Worm (Caenorhabditis elegans) whole organism, L4/young adult: ENCODE results near the gene fbxa-74.

Experiments
- W03F9.2 ChIP-seq: fragments of 150-350 bp; optimal IDR thresholded peaks from 2 replicates; lab custom pipeline; 2014; ENCODE audit warnings: missing biosample characterization, missing genetic modification characterization
- dao-5 ChIP-seq: sonication (generic microtip); optimal IDR thresholded peaks from 2 replicates; lab custom pipeline; 2016; ENCODE audit warnings: missing genotype, missing genetic modification characterization, moderate library complexity, missing compliant biosample characterization
- him-1 ChIP-seq: sonication (generic microtip); optimal IDR thresholded peaks from 2 replicates; lab custom pipeline; 2016; ENCODE audit warnings: missing genotype, missing genetic modification reagents, missing genetic modification characterization, missing compliant biosample characterization

The fbxa-74 gene

DNA sequence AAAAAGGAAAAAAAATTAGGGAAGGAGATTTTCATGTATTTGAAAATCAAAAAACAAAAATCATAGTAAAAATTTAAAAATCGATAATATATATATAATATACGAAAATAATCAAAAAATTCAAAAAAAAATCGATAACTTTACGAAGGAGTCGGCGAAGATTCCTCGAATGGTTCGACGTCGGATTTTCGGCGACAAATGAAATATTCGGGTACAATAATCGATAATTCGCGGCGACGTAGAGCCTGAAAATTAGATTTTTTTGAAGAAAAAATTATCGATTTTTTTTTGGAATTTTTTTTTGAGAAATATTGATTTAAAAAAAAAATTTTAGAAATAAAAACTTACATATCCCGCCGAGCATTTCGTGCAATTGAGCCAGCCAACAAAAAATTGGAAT is 33.4 kb downstream of the fbxa-74 start:
- no peak for TF ChIP-seq him-1 (tag; lab: Kevin White, UChicago)

DNA sequence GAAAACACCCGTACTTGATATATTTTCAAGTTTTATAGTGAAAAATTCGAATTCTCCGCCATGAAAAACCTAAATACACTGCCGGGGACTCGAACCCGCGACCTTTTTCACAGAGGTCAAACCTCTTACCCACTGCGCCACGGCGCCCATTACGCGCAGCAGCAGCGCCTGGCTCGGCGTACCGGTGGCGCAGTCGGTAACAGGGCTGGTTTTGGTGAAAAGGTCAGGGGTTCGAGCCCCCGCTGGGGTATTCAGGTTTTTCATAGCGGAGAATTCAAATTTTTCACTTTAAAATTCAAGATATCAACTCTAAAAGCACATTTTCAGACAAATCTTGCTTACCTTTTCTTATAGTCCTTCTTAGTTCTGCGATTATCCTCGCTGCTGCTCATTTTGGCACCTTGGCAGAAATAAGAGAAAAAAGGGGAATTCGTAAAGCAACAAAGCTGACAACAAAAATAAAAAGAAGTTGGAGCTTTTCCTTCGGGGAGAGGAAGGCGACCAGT is 34.0 kb downstream of the fbxa-74 start, which contains the start of gene Y22D7AL.16:
TSS of gene Y22D7AL.16 (minus strand) at position 456 of the 506 bp plus-strand sequence.
- TF ChIP-seq dao-5 (tag; lab: Kevin White, UChicago) (no peak), him-1 (tag; lab: Kevin White, UChicago) (no peak), W03F9.2 (tag; lab: Kevin White, UChicago) (no peak)

DNA sequence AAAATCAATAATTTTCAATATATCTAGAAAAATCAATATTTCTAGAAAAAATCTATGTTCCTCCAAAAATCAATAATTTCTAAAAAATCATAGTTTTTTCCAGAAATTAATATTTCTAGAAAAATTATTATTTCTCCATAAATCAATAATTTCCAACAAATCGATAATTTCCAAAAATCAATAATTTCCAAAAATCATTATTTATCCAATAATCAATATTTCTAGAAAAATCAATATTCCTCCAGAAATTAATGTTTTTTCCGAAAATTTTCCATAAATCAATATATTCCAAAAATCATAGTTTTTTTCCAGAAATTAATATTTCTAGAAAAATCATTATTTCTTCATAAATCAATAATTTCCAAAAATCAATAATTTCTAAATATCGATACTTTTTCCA is 35.7 kb downstream of the fbxa-74 start:
- TF ChIP-seq dao-5 (tag; lab: Kevin White, UChicago) (no peak), W03F9.2 (tag; lab: Kevin White, UChicago) (no peak), him-1 (tag; lab: Kevin White, UChicago) (no peak)

DNA sequence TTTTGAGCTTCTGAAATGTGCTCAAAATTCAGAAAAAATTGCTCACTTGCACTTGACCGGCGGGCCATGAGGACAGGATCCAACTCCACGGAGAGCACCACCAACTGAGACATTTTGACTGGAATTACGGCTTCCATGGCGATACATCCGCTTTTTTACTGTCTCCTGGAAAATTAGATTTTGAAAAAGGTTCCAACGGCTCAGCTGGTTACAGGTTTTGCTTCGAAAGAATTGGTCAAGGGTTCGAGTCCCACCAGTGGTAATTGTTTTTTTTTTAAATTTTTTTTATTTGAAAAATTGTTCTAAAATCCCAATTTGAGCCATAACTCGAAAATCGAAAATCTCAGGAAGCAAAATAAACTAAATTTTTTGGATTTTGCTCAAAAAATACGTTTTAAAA is 36.4 kb downstream of the fbxa-74 start:
- TF ChIP-seq him-1 (tag; lab: Kevin White, UChicago): no peak
- no peak for TF ChIP-seq W03F9.2 (tag; lab: Kevin White, UChicago)
- no peak for TF ChIP-seq dao-5 (tag; lab: Kevin White, UChicago)

DNA sequence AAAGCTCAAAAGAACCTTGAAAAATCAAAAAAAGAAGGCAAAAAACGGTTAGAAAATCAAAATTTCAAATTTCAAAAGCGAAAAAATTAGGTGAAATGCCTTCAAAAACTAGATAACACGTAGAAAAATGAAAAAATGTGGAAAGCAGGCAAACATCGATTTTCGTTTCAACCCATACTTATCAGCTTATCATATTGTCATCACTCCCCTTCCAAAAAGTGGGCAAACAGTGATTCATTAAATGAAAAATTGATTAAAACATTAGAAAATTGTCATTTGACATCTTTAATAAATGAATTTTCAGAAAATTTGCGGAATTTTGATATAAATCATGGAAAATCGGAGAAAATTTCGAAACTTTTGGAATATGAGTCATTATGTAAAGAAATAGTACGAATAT is 37.8 kb downstream of the fbxa-74 start:
- TF ChIP-seq him-1 (tag; lab: Kevin White, UChicago): no peak
- TF ChIP-seq W03F9.2 (tag; lab: Kevin White, UChicago): no peak
- TF ChIP-seq dao-5 (tag; lab: Kevin White, UChicago): no peak

DNA sequence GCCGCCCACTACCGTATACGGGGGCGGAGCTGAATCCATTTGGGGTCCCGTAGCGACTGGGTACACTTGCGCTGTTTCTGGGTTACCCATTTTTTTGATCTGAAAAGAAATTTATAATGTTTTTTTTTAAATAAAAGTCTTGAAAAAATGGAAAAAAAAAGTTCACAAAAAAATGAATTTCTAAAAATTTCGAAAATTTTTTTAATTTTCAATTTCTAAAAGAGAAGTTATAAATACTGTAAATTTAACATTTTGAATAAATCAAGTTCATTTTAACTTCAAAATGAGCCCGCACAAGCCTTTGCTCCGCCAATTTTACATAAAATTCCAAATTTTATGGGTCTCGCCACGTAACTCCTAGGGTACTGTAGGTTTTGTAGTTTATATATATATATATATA is 39.0 kb downstream of the fbxa-74 start, which contains the start of gene Y22D7AL.15:
TSS of gene Y22D7AL.15 (minus strand) at position 101 of the 400 bp plus-strand sequence.
- TF ChIP-seq W03F9.2 (tag; lab: Kevin White, UChicago) (no peak), dao-5 (tag; lab: Kevin White, UChicago) (no peak), him-1 (tag; lab: Kevin White, UChicago) (no peak)

DNA sequence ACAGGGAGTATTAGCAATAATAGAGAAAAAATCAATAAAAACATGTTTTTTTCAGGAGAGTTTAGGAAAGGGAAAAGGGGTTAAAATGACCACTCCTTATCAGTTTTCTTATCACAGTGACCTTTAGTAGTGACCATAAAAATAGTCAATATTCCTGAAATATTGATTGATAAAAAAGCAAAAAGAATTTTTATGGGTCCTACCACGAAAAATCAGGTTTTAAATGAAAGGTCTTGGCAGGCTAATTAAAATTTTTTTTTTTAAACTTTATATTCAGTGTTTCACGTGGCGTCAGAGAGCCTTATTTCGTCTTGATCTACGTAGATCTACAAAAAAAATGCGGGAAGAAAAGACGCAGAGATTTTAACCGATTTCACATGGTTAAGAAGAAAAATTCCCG is 41.4 kb downstream of the fbxa-74 start, which contains the start of gene cht-4:
TSS of gene cht-4 (minus strand) at position 101 of the 400 bp plus-strand sequence.
- TF ChIP-seq him-1 (tag; lab: Kevin White, UChicago) (no peak), dao-5 (tag; lab: Kevin White, UChicago) (no peak), W03F9.2 (tag; lab: Kevin White, UChicago) (no peak)

DNA sequence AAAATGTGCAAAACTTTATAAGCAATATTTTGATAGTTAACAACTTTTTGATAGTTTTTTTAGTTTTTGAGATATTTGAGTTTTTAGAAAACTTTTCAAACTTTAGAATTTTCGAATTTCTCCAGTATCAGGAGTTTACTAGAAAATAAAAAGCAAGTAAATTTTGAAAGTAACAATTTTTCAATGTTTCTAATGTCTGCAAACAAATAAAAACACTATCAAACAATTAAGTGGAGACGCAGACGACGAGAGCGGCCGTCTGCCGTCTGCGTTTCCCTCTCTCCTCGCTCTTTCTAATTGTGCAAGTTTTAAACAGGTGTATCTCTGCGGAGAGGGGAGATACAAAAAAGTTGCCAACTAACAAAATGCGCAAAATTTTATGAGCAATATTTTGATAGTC is 45.9 kb downstream of the fbxa-74 start:
- TF ChIP-seq dao-5 (tag; lab: Kevin White, UChicago): no peak
- no peak for TF ChIP-seq W03F9.2 (tag; lab: Kevin White, UChicago)
- no peak for TF ChIP-seq him-1 (tag; lab: Kevin White, UChicago)

DNA sequence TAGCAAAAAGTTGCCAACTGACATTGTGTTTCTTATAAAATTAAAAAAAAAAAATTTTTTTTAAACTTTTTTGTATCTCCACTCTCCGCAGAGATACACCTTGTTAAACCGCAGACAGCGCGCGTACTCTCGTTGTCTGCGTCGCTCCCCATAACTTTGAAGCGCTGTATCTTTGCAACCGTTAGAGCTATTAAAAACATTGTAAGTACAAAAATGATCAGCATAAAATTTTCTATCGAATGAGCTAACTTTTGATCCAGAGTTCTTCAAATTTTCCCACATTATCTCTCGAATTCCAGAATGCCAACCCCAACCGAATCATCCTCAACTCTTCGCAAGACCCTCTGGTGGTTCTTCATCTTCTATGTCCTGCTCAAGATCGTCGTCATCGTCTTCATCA is 46.6 kb downstream of the fbxa-74 start, which contains the start of gene Y22D7AL.1:
TSS of gene Y22D7AL.1 (plus strand) at position 301 of the 400 bp plus-strand sequence.
- no peak for TF ChIP-seq W03F9.2 (tag; lab: Kevin White, UChicago)
- TF ChIP-seq dao-5 (tag; lab: Kevin White, UChicago): no peak
- TF ChIP-seq him-1 (tag; lab: Kevin White, UChicago): no peak
